Worm (Caenorhabditis elegans) whole organism, L1 larva: ENCODE measurements around the gene fil-2.

Source experiments
- aha-1 ChIP-seq: fragments of 150-350 bp; optimal IDR thresholded peaks from 2 replicates; lab custom pipeline; 2014; ENCODE audit warnings: missing biosample characterization, missing genetic modification characterization
- ceh-8 ChIP-seq: fragments of 200-800 bp; sonication (Bioruptor generic); optimal IDR thresholded peaks from 2 replicates; lab custom pipeline; 2018; ENCODE audit warnings: mild to moderate bottlenecking, missing genetic modification characterization, moderate library complexity, missing compliant biosample characterization
- dpl-1 ChIP-seq, 3 experiments: fragments of 150-350 bp in 2 of 3; sonication (generic microtip) in 1 of 3; optimal IDR thresholded peaks; 2 replicates each; lab custom pipeline; 2014 to 2017; ENCODE audit warnings: missing biosample characterization in 3 of 3, missing genetic modification characterization in 3 of 3, missing genetic modification reagents in 3 of 3
- elt-2 ChIP-seq: sonication (generic microtip); optimal IDR thresholded peaks from 2 replicates; lab custom pipeline; 2016; ENCODE audit warnings: missing genetic modification characterization, mild to moderate bottlenecking, inconsistent platforms, missing compliant biosample characterization, missing genetic modification reagents
- elt-3 ChIP-seq, 6 experiments: fragments of 150-350 bp in 1 of 6; sonication (generic microtip); optimal IDR thresholded peaks; 2 replicates each; lab custom pipeline; 2017 to 2018; ENCODE audit warnings: missing biosample characterization in 6 of 6, missing genetic modification characterization in 6 of 6, inconsistent platforms in 1 of 6
- fos-1 ChIP-seq: fragments of 150-350 bp; optimal IDR thresholded peaks from 2 replicates; lab custom pipeline; 2014; ENCODE audit warnings: missing biosample characterization, missing genetic modification characterization
- grh-1 ChIP-seq: fragments of 200-800 bp; sonication (Bioruptor generic); IDR thresholded peaks from 2 replicates; pipeline ENCODE4 v1.3.6; 2022; ENCODE audit warnings: missing genetic modification reagents, missing genetic modification characterization, missing compliant biosample characterization
- mdl-1 ChIP-seq, 2 experiments: fragments of 150-350 bp; optimal IDR thresholded peaks; 2 replicates each; lab custom pipeline; 2014 to 2017; ENCODE audit warnings: missing biosample characterization in 2 of 2, missing genetic modification characterization in 2 of 2, inconsistent platforms in 1 of 2
- nhr-20 ChIP-seq: sonication (generic microtip); optimal IDR thresholded peaks from 2 replicates; lab custom pipeline; 2016; ENCODE audit warnings: mild to moderate bottlenecking, missing genetic modification characterization, missing compliant biosample characterization
- nhr-237 ChIP-seq: fragments of 150-350 bp; optimal IDR thresholded peaks from 2 replicates; lab custom pipeline; 2014; ENCODE audit warnings: missing biosample characterization, missing genetic modification characterization
- pag-3 ChIP-seq: sonication (generic microtip); optimal IDR thresholded peaks from 2 replicates; lab custom pipeline; 2017; ENCODE audit warnings: missing genetic modification characterization, mild to moderate bottlenecking, missing compliant biosample characterization, antibody characterized with exemption, borderline replicate concordance; ENCODE audit not compliant: insufficient read depth
- sptf-1 ChIP-seq: fragments of 150-350 bp; optimal IDR thresholded peaks from 2 replicates; lab custom pipeline; 2014; ENCODE audit warnings: missing biosample characterization, missing genetic modification characterization
- xbp-1 ChIP-seq: sonication (generic microtip); optimal IDR thresholded peaks from 2 replicates; lab custom pipeline; 2016; ENCODE audit warnings: missing genetic modification characterization, missing compliant biosample characterization
- ztf-4 ChIP-seq: fragments of 150-350 bp; optimal IDR thresholded peaks from 2 replicates; lab custom pipeline; 2014; ENCODE audit warnings: missing biosample characterization, missing genetic modification characterization

ce11 chrV:6321733-6322198 lies 42.9 kb downstream of the fil-2 start, which contains the start of gene T28C12.15:
- TF ChIP-seq dpl-1 (GFP tag; optimal IDR thresholded peaks at IDR 0.05; lab: Kevin White, UChicago) (no peak), elt-2 (no peak), grh-1 (GFP tag; lab: Robert Waterston, UW) (peak; percentile 64; the same call in 1 of the 2 replicates), ztf-4 (no peak), mdl-1 (tag; optimal IDR thresholded peaks at IDR 0.05; lab: Kevin White, UChicago) (no peak), aha-1 (tag; lab: Kevin White, UChicago) (no peak), sptf-1 (no peak), nhr-237 (tag; lab: Kevin White, UChicago) (no peak), nhr-20 (peak; percentile 59), elt-3 (tag; optimal IDR thresholded peaks at IDR 0.05; lab: Kevin White, UChicago) (no peak), fos-1 (tag; lab: Kevin White, UChicago) (no peak), pag-3 (no peak), ceh-8 (GFP tag; lab: Kevin White, UChicago) (no peak), xbp-1 (tag; lab: Kevin White, UChicago) (no peak)
